Worm (Caenorhabditis elegans): ENCODE data around the gene cdd-2.
A peak's percentile ranks its signal among the peaks of the same experiment; 100 is the strongest.

DNA sequence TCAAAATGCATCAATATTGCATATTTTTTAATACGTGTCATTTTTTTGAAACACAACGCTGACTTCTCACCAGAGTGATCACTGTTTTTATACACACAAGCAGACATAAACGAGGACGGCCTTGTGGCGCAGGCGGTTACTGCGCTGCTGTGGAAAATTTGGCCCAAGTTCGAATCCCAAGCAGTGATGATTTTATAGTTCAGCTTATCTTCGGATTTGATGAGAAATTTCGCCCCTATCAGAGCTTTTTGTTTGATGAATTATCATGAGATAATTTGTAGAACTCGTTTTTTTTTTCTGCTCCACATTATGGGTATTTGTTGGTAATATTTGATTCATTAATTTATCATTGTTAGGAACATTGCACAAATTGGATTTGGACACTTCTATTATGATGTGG is 26.3 kb upstream of the cdd-2 start:
- no peak for TF ChIP-seq ama-1 (optimal IDR thresholded peaks at IDR 0.05)
- TF ChIP-seq nfya-1 (tag; optimal IDR thresholded peaks at IDR 0.05): peak; percentile 82
- TF ChIP-seq pqm-1 (tag; optimal IDR thresholded peaks at IDR 0.05): peak; percentile 96
- peak; percentile 64 for TF ChIP-seq ets-4 (tag; optimal IDR thresholded peaks at IDR 0.05)
- peak; percentile 95 for TF ChIP-seq C38D4.7 (GFP tag; optimal IDR thresholded peaks at IDR 0.05)
- TF ChIP-seq hlh-30 (tag; optimal IDR thresholded peaks at IDR 0.05; ENCODE audit: insufficient read depth): peak; percentile 69
- TF ChIP-seq nhr-11 (tag; optimal IDR thresholded peaks at IDR 0.05): no peak
- TF ChIP-seq unc-86 (tag; optimal IDR thresholded peaks at IDR 0.05): peak; percentile 94
- no peak for TF ChIP-seq pha-4 (tag; optimal IDR thresholded peaks at IDR 0.05)
- peak; percentile 98 for TF ChIP-seq elt-2 (tag; optimal IDR thresholded peaks at IDR 0.05)
- TF ChIP-seq unc-3 (GFP tag; conservative IDR thresholded peaks at IDR 0.05): peak; percentile 95
- peak; percentile 94 for TF ChIP-seq unc-3 (tag; optimal IDR thresholded peaks at IDR 0.05)
- TF ChIP-seq hlh-6 (tag; optimal IDR thresholded peaks at IDR 0.05): peak; percentile 98
